Worm (Caenorhabditis elegans): ENCODE data around the gene bcf-1.

The bcf-1 gene

ce11 chrV:6411161-6411560 lies 2.6 kb upstream of the bcf-1 start:
- TF ChIP-seq hlh-11 (tag; optimal IDR thresholded peaks at IDR 0.05) (peak; percentile 72), pqm-1 (tag; optimal IDR thresholded peaks at IDR 0.05) (peak; percentile 84), cey-2 (tag; optimal IDR thresholded peaks at IDR 0.05; ENCODE audit: borderline replicate concordance, insufficient read depth) (no peak), lin-1 (GFP tag; IDR thresholded peaks at IDR 0.05) (0 out of 2 replicates have a peak, but pooled peaks have one; percentile 11), nhr-77 (tag; optimal IDR thresholded peaks at IDR 0.05) (peak; percentile 54), ceh-20 (GFP tag; IDR thresholded peaks at IDR 0.05) (peak; percentile 68), unc-62 (GFP tag; optimal IDR thresholded peaks at IDR 0.05 in 1 of 2) (peak in 1 of 2 experiments; percentile 25), unc-62 (tag; optimal IDR thresholded peaks at IDR 0.05) (no peak), mxl-3 (GFP tag; optimal IDR thresholded peaks at IDR 0.05) (peak; percentile 17), mdl-1 (tag; optimal IDR thresholded peaks at IDR 0.05) (peak in 1 of 2 experiments; percentile 75), zip-2 (tag; optimal IDR thresholded peaks at IDR 0.05) (no peak), dve-1 (tag; optimal IDR thresholded peaks at IDR 0.05; ENCODE audit: insufficient read depth) (peak; percentile 74), hlh-30 (tag; optimal IDR thresholded peaks at IDR 0.05; ENCODE audit: insufficient read depth) (peak; percentile 50), php-3 (GFP tag; IDR thresholded peaks at IDR 0.05) (peak; percentile 99), tra-1 (GFP tag; IDR thresholded peaks at IDR 0.05) (peak; percentile 67; the same call in 1 of the 2 replicates), T20F7.1 (GFP tag; optimal IDR thresholded peaks at IDR 0.05) (peak; percentile 31), nhr-102 (tag; optimal IDR thresholded peaks at IDR 0.05) (peak; percentile 31), ceh-82 (tag; optimal IDR thresholded peaks at IDR 0.05) (no peak), Y48G9A.11 (GFP tag; IDR thresholded peaks at IDR 0.05) (no peak), nhr-48 (tag; optimal IDR thresholded peaks at IDR 0.05) (peak; percentile 37), nhr-28 (tag; optimal IDR thresholded peaks at IDR 0.05) (peak; percentile 91), T26A8.4 (GFP tag; IDR thresholded peaks at IDR 0.05) (no peak), daf-16 (GFP tag; optimal IDR thresholded peaks at IDR 0.05) (no peak), daf-16 (tag; optimal IDR thresholded peaks at IDR 0.05) (peak; percentile 34), rbr-2 (tag; optimal IDR thresholded peaks at IDR 0.05) (no peak), mep-1 (tag; optimal IDR thresholded peaks at IDR 0.05) (peak; percentile 21), lsy-2 (tag; optimal IDR thresholded peaks at IDR 0.05) (peak in 1 of 2 experiments; percentile 38), dmd-6 (GFP tag; IDR thresholded peaks at IDR 0.05) (peak; percentile 93), egl-27 (tag; optimal IDR thresholded peaks at IDR 0.05) (no peak)

DNA sequence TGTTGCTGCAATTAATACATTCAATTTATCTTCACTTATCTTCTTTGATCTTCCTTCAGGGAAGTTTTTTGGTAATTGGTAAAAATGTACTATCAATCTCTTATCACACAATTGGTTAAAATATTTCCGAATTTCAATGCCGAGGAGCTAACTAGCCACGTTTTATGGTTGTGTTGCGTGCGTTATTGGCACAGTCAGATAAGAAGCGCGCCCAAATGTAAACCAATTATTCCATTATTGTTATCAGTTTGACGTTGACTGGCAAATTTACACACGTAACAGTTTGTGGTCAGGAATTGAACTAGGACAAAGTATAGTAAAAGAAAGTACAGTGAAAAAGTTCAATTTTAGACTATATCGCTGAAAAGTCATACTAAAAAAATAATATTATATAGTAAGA lies 996 bp downstream of the bcf-1 start:
- TF ChIP-seq dmd-6 (GFP tag; IDR thresholded peaks at IDR 0.05) (peak; percentile 34), nhr-28 (tag; optimal IDR thresholded peaks at IDR 0.05) (peak; percentile 84), mes-2 (tag; optimal IDR thresholded peaks at IDR 0.05; ENCODE audit: poor library complexity, severe bottlenecking) (peak; percentile 43), ZK337.2 (GFP tag; IDR thresholded peaks at IDR 0.05) (no peak), pqm-1 (tag; optimal IDR thresholded peaks at IDR 0.05) (peak; percentile 34), hif-1 (tag; optimal IDR thresholded peaks at IDR 0.05) (no peak), hlh-11 (tag; optimal IDR thresholded peaks at IDR 0.05) (peak; percentile 63), rbr-2 (tag; optimal IDR thresholded peaks at IDR 0.05) (no peak), ztf-11 (tag; optimal IDR thresholded peaks at IDR 0.05) (no peak), daf-16 (GFP tag; optimal IDR thresholded peaks at IDR 0.05) (no peak), daf-16 (tag; optimal IDR thresholded peaks at IDR 0.05) (peak; percentile 87), aha-1 (tag) (no peak), nhr-102 (tag; optimal IDR thresholded peaks at IDR 0.05) (peak; percentile 5), daf-12 (tag; optimal IDR thresholded peaks at IDR 0.05) (no peak), zag-1 (tag; optimal IDR thresholded peaks at IDR 0.05) (no peak), dve-1 (tag; optimal IDR thresholded peaks at IDR 0.05; ENCODE audit: insufficient read depth) (peak; percentile 73), lir-3 (tag; optimal IDR thresholded peaks at IDR 0.05) (no peak), F26F4.8 (GFP tag; conservative IDR thresholded peaks at IDR 0.05) (no peak), sdz-12 (GFP tag; optimal IDR thresholded peaks at IDR 0.05) (no peak), php-3 (GFP tag; IDR thresholded peaks at IDR 0.05) (peak; percentile 93), arid-1 (GFP tag; conservative IDR thresholded peaks at IDR 0.05) (no peak), nhr-25 (tag; optimal IDR thresholded peaks at IDR 0.05; ENCODE audit: borderline replicate concordance, insufficient read depth) (no peak), set-16 (GFP tag; IDR thresholded peaks at IDR 0.05) (no peak), ceh-82 (tag; optimal IDR thresholded peaks at IDR 0.05) (no peak)
